Worm (Caenorhabditis elegans) whole organism, young adult: Measurements from ENCODE around the gene gst-7.

Experiments
- B0019.2 ChIP-seq: fragments of 200-800 bp; sonication (Bioruptor generic); conservative IDR thresholded peaks from 2 replicates; pipeline ENCODE4 v1.3.6; 2022; ENCODE audit warnings: missing genetic modification reagents, missing genetic modification characterization, missing compliant biosample characterization
- B0261.1 ChIP-seq: sonication (generic microtip); optimal IDR thresholded peaks from 2 replicates; lab custom pipeline; 2016; ENCODE audit warnings: mild to moderate bottlenecking, missing genetic modification characterization, moderate library complexity, missing compliant biosample characterization
- B0336.3 ChIP-seq: fragments of 200-800 bp; sonication (Bioruptor generic); IDR thresholded peaks from 2 replicates; pipeline ENCODE4 v1.3.6; 2022; ENCODE audit warnings: missing genetic modification characterization, missing compliant biosample characterization
- C06A6.2 ChIP-seq: fragments of 200-800 bp; sonication (Bioruptor generic); conservative IDR thresholded peaks from 2 replicates; pipeline ENCODE4 v1.3.6; 2022; ENCODE audit warnings: missing genetic modification characterization, missing compliant biosample characterization
- F10E7.11 ChIP-seq: sonication (generic microtip); optimal IDR thresholded peaks from 2 replicates; lab custom pipeline; 2017; ENCODE audit warnings: mild to moderate bottlenecking, missing genetic modification characterization, moderate library complexity, missing compliant biosample characterization
- F22D6.2 ChIP-seq: sonication (generic microtip); optimal IDR thresholded peaks from 2 replicates; lab custom pipeline; 2016; ENCODE audit warnings: mild to moderate bottlenecking, missing genetic modification characterization, missing compliant biosample characterization
- F49E8.2 ChIP-seq: sonication (generic microtip); optimal IDR thresholded peaks from 3 replicates; lab custom pipeline; 2017; ENCODE audit warnings: missing genetic modification characterization, mild to moderate bottlenecking, missing compliant biosample characterization, antibody characterized with exemption, moderate library complexity; ENCODE audit not compliant: insufficient read depth
- K11D2.4 ChIP-seq: fragments of 200-800 bp; sonication (Bioruptor generic); IDR thresholded peaks from 2 replicates; pipeline ENCODE4 v1.3.6; 2022; ENCODE audit warnings: missing genetic modification reagents, missing genetic modification characterization, missing compliant biosample characterization
- K12H6.12 ChIP-seq: fragments of 200-800 bp; sonication (Bioruptor generic); optimal IDR thresholded peaks from 2 replicates; lab custom pipeline; 2018; ENCODE audit warnings: mild to moderate bottlenecking, missing genetic modification characterization, missing compliant biosample characterization
- Y53G8AR.9 ChIP-seq: fragments of 200-800 bp; sonication (Bioruptor generic); conservative IDR thresholded peaks from 2 replicates; pipeline ENCODE4 v1.3.6; 2022; ENCODE audit warnings: missing genetic modification reagents, missing genetic modification characterization, missing compliant biosample characterization
- Y56A3A.18 ChIP-seq: fragments of 200-800 bp; sonication (Bioruptor generic); IDR thresholded peaks from 2 replicates; pipeline ENCODE4 v1.3.6; 2022; ENCODE audit warnings: missing genetic modification reagents, missing genetic modification characterization, missing compliant biosample characterization
- Y95B8A.8 ChIP-seq: fragments of 200-800 bp; sonication (Bioruptor generic); IDR thresholded peaks from 2 replicates; pipeline ENCODE4 v1.3.6; 2022; ENCODE audit warnings: missing genetic modification reagents, missing genetic modification characterization, missing compliant biosample characterization
- ama-1 ChIP-seq, 3 experiments: fragments of 150-350 bp in 1 of 3; sonication (generic microtip) in 2 of 3; optimal IDR thresholded peaks; 2 replicates each; lab custom pipeline; 2014 to 2018; ENCODE audit warnings: missing biosample characterization in 2 of 3, missing genetic modification characterization in 2 of 3, missing genetic modification reagents in 2 of 3
- attf-5 ChIP-seq: fragments of 200-800 bp; sonication (Bioruptor generic); optimal IDR thresholded peaks from 2 replicates; lab custom pipeline; 2018; ENCODE audit warnings: mild to moderate bottlenecking, missing genetic modification characterization, missing compliant biosample characterization
- bed-1 ChIP-seq: fragments of 200-800 bp; sonication (Bioruptor generic); IDR thresholded peaks from 2 replicates; pipeline ENCODE4 v1.3.6; 2022; ENCODE audit warnings: missing genetic modification reagents, missing genetic modification characterization, missing compliant biosample characterization
- dpl-1 ChIP-seq: fragments of 150-350 bp; optimal IDR thresholded peaks from 2 replicates; lab custom pipeline; 2014; ENCODE audit warnings: missing biosample characterization, missing genetic modification reagents, missing genetic modification characterization
- efl-1 ChIP-seq: fragments of 150-350 bp; optimal IDR thresholded peaks from 2 replicates; lab custom pipeline; 2014; ENCODE audit warnings: missing biosample characterization, missing genetic modification reagents, missing genetic modification characterization
- egl-18 ChIP-seq: fragments of 200-800 bp; sonication (Bioruptor generic); IDR thresholded peaks from 2 replicates; pipeline ENCODE4 v1.3.6; 2022; ENCODE audit warnings: missing genetic modification reagents, missing genetic modification characterization, missing compliant biosample characterization
- ekl-4 ChIP-seq: fragments of 200-800 bp; sonication (Bioruptor generic); IDR thresholded peaks from 2 replicates; pipeline ENCODE4 v1.3.6; 2022; ENCODE audit warnings: missing genetic modification reagents, missing genetic modification characterization, missing compliant biosample characterization
- hrde-1 ChIP-seq: sonication (generic microtip); optimal IDR thresholded peaks from 2 replicates; lab custom pipeline; 2016; ENCODE audit warnings: missing genetic modification characterization, mild to moderate bottlenecking, missing compliant biosample characterization, moderate library complexity, missing genotype, missing genetic modification reagents, borderline replicate concordance
- lin-40 ChIP-seq: sonication (generic microtip); optimal IDR thresholded peaks from 2 replicates; lab custom pipeline; 2016; ENCODE audit warnings: missing genetic modification characterization, mild to moderate bottlenecking, missing compliant biosample characterization, missing genotype, missing genetic modification reagents
- lsl-1 ChIP-seq: fragments of 200-800 bp; sonication (Bioruptor generic); optimal IDR thresholded peaks from 2 replicates; lab custom pipeline; 2018; ENCODE audit warnings: mild to moderate bottlenecking, missing genetic modification characterization, moderate library complexity, missing compliant biosample characterization
- lsy-27 ChIP-seq: sonication (generic microtip); optimal IDR thresholded peaks from 2 replicates; lab custom pipeline; 2017; ENCODE audit warnings: missing genetic modification characterization, mild to moderate bottlenecking, missing compliant biosample characterization, antibody characterized with exemption, missing genotype, borderline replicate concordance; ENCODE audit not compliant: insufficient read depth
- madf-6 ChIP-seq: fragments of 200-800 bp; sonication (Bioruptor generic); IDR thresholded peaks from 2 replicates; pipeline ENCODE4 v1.3.6; 2022; ENCODE audit warnings: missing genetic modification reagents, missing genetic modification characterization, missing compliant biosample characterization
- mcd-1 ChIP-seq: fragments of 200-800 bp; sonication (Bioruptor generic); IDR thresholded peaks from 2 replicates; pipeline ENCODE4 v1.3.6; 2022; ENCODE audit warnings: missing genetic modification reagents, missing genetic modification characterization, missing compliant biosample characterization
- nfya-2 ChIP-seq: fragments of 200-800 bp; sonication (Bioruptor generic); IDR thresholded peaks from 2 replicates; pipeline ENCODE4 v1.3.6; 2022; ENCODE audit warnings: missing genetic modification reagents, missing genetic modification characterization, missing compliant biosample characterization
- nhr-80 ChIP-seq: sonication (generic microtip); optimal IDR thresholded peaks from 2 replicates; lab custom pipeline; 2016; ENCODE audit warnings: missing genetic modification characterization, missing compliant biosample characterization
- pha-4 ChIP-seq: fragments of 150-350 bp; sonication (generic microtip); optimal IDR thresholded peaks from 2 replicates; lab custom pipeline; 2014; ENCODE audit warnings: missing biosample characterization, missing genetic modification reagents, missing genetic modification characterization
- snpc-1.3 ChIP-seq: sonication (generic microtip); optimal IDR thresholded peaks from 2 replicates; lab custom pipeline; 2017; ENCODE audit warnings: missing genetic modification characterization, mild to moderate bottlenecking, missing compliant biosample characterization, antibody characterized with exemption, moderate library complexity, missing genotype, missing genetic modification reagents; ENCODE audit not compliant: insufficient read depth
- snpc-3.4 ChIP-seq: sonication (generic microtip); optimal IDR thresholded peaks from 2 replicates; lab custom pipeline; 2017; ENCODE audit warnings: missing genetic modification characterization, mild to moderate bottlenecking, missing compliant biosample characterization, antibody characterized with exemption, moderate library complexity, missing genotype, missing genetic modification reagents
- snpc-4 ChIP-seq, 5 experiments: fragments of 150-350 bp in 1 of 5; sonication (generic microtip) in 4 of 5; optimal IDR thresholded peaks; 2 replicates each; lab custom pipeline; 2014 to 2018; ENCODE audit warnings: missing genetic modification characterization in 5 of 5, missing biosample characterization in 3 of 5, antibody characterized with exemption in 2 of 5, mild to moderate bottlenecking in 2 of 5, missing compliant biosample characterization in 2 of 5, missing genotype in 2 of 5, moderate library complexity in 2 of 5, missing genetic modification reagents in 1 of 5
- tlf-1 ChIP-seq: fragments of 200-800 bp; sonication (Bioruptor generic); optimal IDR thresholded peaks from 2 replicates; lab custom pipeline; 2018; ENCODE audit warnings: mild to moderate bottlenecking, missing genetic modification characterization, missing compliant biosample characterization
- zim-3 ChIP-seq: sonication (generic microtip); optimal IDR thresholded peaks from 2 replicates; lab custom pipeline; 2017; ENCODE audit warnings: mild to moderate bottlenecking, missing genetic modification characterization, moderate library complexity, missing compliant biosample characterization
- ztf-6 ChIP-seq: fragments of 200-800 bp; sonication (Bioruptor generic); IDR thresholded peaks from 2 replicates; pipeline ENCODE4 v1.3.6; 2022; ENCODE audit warnings: missing genetic modification reagents, missing genetic modification characterization, missing compliant biosample characterization

gst-7 gene

DNA sequence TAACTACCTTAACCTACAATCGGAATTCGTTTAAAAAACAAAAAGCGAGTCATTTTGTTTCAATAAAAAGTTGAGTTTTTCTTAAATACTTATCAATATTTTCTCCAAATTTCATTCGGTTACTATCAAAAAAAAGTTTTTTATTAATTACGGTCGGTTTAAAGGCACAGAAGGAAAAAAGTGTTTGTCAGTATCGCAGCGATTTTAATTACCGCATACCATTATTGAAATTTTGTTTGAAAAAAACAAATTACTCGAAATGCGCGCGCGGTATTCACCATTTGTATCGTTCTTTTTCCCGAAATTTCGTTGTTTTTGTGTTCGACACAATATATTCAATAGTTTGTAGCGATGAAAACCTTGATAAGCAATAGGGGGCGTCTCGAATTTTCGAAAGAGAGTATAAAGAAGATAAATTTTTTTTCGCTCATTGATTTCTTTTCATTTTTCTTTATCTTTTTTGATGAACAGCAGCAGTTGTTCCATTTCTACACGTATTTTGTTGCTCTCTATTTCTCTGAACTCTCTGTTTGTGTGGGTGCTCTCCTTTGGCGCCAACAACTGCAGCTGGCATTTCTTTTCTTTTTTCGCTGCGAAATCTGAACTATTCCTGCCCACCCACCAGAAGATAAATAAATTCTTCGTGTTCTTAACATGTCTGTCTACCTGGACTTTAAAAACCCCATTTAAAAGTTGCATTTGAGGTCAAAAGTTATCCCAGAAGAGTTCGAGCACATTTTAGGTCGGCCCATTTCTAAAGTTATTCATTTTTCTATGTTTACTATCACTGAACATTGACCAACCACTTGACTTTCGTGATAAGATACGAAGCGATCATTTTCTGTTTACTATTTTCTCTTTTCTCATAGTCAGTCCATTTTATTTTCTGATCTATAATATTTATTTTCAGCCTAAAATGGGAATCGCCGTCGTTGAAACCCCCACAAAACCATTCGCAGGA is 6.9 kb downstream of the gst-7 start, which contains the start of gene pgm-1 (continued):
- TF ChIP-seq Y53G8AR.9 (GFP tag; lab: Robert Waterston, UW) (no peak), Y56A3A.18 (GFP tag; lab: Robert Waterston, UW) (no peak), lsy-27 (tag; lab: Kevin White, UChicago) (no peak), attf-5 (peak; percentile 31), lsl-1 (peak; percentile 94), nfya-2 (no peak), ekl-4 (GFP tag; lab: Robert Waterston, UW) (no peak), K11D2.4 (GFP tag; lab: Robert Waterston, UW) (no peak), B0261.1 (tag; lab: Kevin White, UChicago) (no peak), tlf-1 (no peak), C06A6.2 (no peak), hrde-1 (tag; lab: Kevin White, UChicago) (no peak), F10E7.11 (tag; lab: Kevin White, UChicago) (no peak), zim-3 (tag; lab: Kevin White, UChicago) (no peak), F49E8.2 (tag; lab: Kevin White, UChicago) (no peak), bed-1 (no peak), ztf-6 (GFP tag; lab: Robert Waterston, UW) (no peak), nhr-80 (tag; lab: Kevin White, UChicago) (peak; percentile 15), ama-1 (optimal IDR thresholded peaks at IDR 0.05; lab: Kevin White, UChicago) (no peak), ama-1 (GFP tag; optimal IDR thresholded peaks at IDR 0.05; lab: Kevin White, UChicago) (no peak), efl-1 (GFP tag; lab: Kevin White, UChicago) (peak; percentile 74), snpc-1.3 (tag; lab: Kevin White, UChicago) (peak; percentile 8), pha-4 (tag; lab: Kevin White, UChicago) (no peak), Y95B8A.8 (GFP tag; lab: Robert Waterston, UW) (no peak), snpc-4 (GFP tag; optimal IDR thresholded peaks at IDR 0.05; lab: Kevin White, UChicago) (no peak), snpc-4 (tag; optimal IDR thresholded peaks at IDR 0.05; lab: Kevin White, UChicago) (no peak), snpc-3.4 (tag; lab: Kevin White, UChicago) (no peak), lin-40 (peak; percentile 3), K12H6.12 (tag; lab: Kevin White, UChicago) (peak; percentile 14), dpl-1 (GFP tag; lab: Kevin White, UChicago) (peak; percentile 19), F22D6.2 (no peak), madf-6 (GFP tag; lab: Robert Waterston, UW) (peak; percentile 90), B0336.3 (GFP tag; lab: Robert Waterston, UW) (no peak), mcd-1 (0 out of 2 replicates have a peak, but pooled peaks have one; percentile 13), B0019.2 (no peak), egl-18 (no peak)
